Fruit fly (Drosophila melanogaster) whole organism, embryonic: Measurements from ENCODE around the gene beta4GalNAcTB.

Experiments used
- Bdp1 ChIP-seq: fragments of 200-800 bp; sonication (Bioruptor generic); optimal IDR thresholded peaks from 3 replicates; lab custom pipeline; 2016; ENCODE audit warnings: missing biosample characterization, missing genetic modification characterization
- Blimp-1 ChIP-seq: fragments of 200-800 bp; sonication (Bioruptor generic); optimal IDR thresholded peaks from 3 replicates; lab custom pipeline; 2018; ENCODE audit warnings: missing biosample characterization, missing genetic modification characterization, mild to moderate bottlenecking, moderate library complexity, missing genetic modification reagents
- CG10654 ChIP-seq: fragments of 200-800 bp; sonication (Bioruptor generic); optimal IDR thresholded peaks from 2 replicates; lab custom pipeline; 2016; ENCODE audit warnings: missing biosample characterization, missing genetic modification characterization
- CG11085 ChIP-seq: fragments of 200-800 bp; sonication (Bioruptor generic); IDR thresholded peaks from 2 replicates; pipeline ENCODE4 v1.3.6; 2022; ENCODE audit warnings: missing biosample characterization, missing genetic modification characterization
- CG11398 ChIP-seq: fragments of 200-800 bp; sonication (Bioruptor generic); optimal IDR thresholded peaks from 2 replicates; lab custom pipeline; 2016; ENCODE audit warnings: missing biosample characterization, missing genetic modification characterization
- CG11504 ChIP-seq: fragments of 200-800 bp; sonication (Bioruptor generic); optimal IDR thresholded peaks from 3 replicates; lab custom pipeline; 2019; ENCODE audit warnings: missing biosample characterization, mild to moderate bottlenecking, missing genetic modification characterization, moderate library complexity
- CG12391 ChIP-seq: fragments of 200-800 bp; sonication (Bioruptor generic); optimal IDR thresholded peaks from 3 replicates; lab custom pipeline; 2018; ENCODE audit warnings: missing biosample characterization, mild to moderate bottlenecking, missing genetic modification characterization, moderate library complexity
- CG12744 ChIP-seq: fragments of 200-800 bp; sonication (Bioruptor generic); optimal IDR thresholded peaks from 2 replicates; lab custom pipeline; 2016; ENCODE audit warnings: missing biosample characterization, missing genetic modification characterization
- CG15269 ChIP-seq: fragments of 200-800 bp; sonication (Bioruptor generic); optimal IDR thresholded peaks from 2 replicates; lab custom pipeline; 2018; ENCODE audit warnings: missing biosample characterization, mild to moderate bottlenecking, missing genetic modification characterization, moderate library complexity
- CG15601 ChIP-seq: fragments of 200-800 bp; sonication (Bioruptor generic); optimal IDR thresholded peaks from 3 replicates; lab custom pipeline; 2019; ENCODE audit warnings: missing biosample characterization, mild to moderate bottlenecking, missing genetic modification characterization, moderate library complexity
- CG15696 ChIP-seq: fragments of 200-800 bp; sonication (Bioruptor generic); optimal IDR thresholded peaks from 2 replicates; lab custom pipeline; 2019; ENCODE audit warnings: missing biosample characterization, mild to moderate bottlenecking, missing genetic modification characterization, moderate library complexity
- CG17802 ChIP-seq: fragments of 200-800 bp; sonication (Bioruptor generic); optimal IDR thresholded peaks from 2 replicates; lab custom pipeline; 2018; ENCODE audit warnings: missing biosample characterization, mild to moderate bottlenecking, missing genetic modification characterization, moderate library complexity
- CG17912 ChIP-seq: fragments of 200-800 bp; sonication (Bioruptor generic); optimal IDR thresholded peaks from 2 replicates; lab custom pipeline; 2018; ENCODE audit warnings: missing biosample characterization, mild to moderate bottlenecking, missing genetic modification characterization
- CG18764 ChIP-seq: fragments of 200-800 bp; sonication (Bioruptor generic); optimal IDR thresholded peaks from 3 replicates; lab custom pipeline; 2016; ENCODE audit warnings: missing biosample characterization, missing genetic modification characterization
- CG33213 ChIP-seq: fragments of 200-800 bp; sonication (Bioruptor generic); optimal IDR thresholded peaks from 3 replicates; lab custom pipeline; 2016; ENCODE audit warnings: missing biosample characterization, missing genetic modification characterization
- CG4328 ChIP-seq: fragments of 200-800 bp; sonication (Bioruptor generic); optimal IDR thresholded peaks from 3 replicates; lab custom pipeline; 2017; ENCODE audit warnings: missing biosample characterization, missing genetic modification reagents, missing genetic modification characterization
- CG4820 ChIP-seq: fragments of 200-800 bp; sonication (Bioruptor generic); optimal IDR thresholded peaks from 3 replicates; lab custom pipeline; 2016; ENCODE audit warnings: missing biosample characterization, missing genetic modification characterization
- CG7357 ChIP-seq: fragments of 200-800 bp; sonication (Bioruptor generic); IDR thresholded peaks from 3 replicates; pipeline ENCODE4 v1.3.6; 2022; ENCODE audit warnings: missing biosample characterization, missing genetic modification characterization
- CG7556 ChIP-seq: fragments of 200-800 bp; sonication (Bioruptor generic); optimal IDR thresholded peaks from 2 replicates; lab custom pipeline; 2017; ENCODE audit warnings: missing biosample characterization, mild to moderate bottlenecking, missing genetic modification characterization
- CG9932 ChIP-seq: fragments of 200-800 bp; sonication (Bioruptor generic); IDR thresholded peaks from 2 replicates; pipeline ENCODE4 v1.3.6; 2022; ENCODE audit warnings: missing biosample characterization, missing genetic modification characterization
- Dbx ChIP-seq: fragments of 200-800 bp; sonication (Bioruptor generic); IDR thresholded peaks from 3 replicates; pipeline ENCODE4 v1.3.6; 2022; ENCODE audit warnings: missing biosample characterization, missing genetic modification characterization
- ERR ChIP-seq: fragments of 200-800 bp; sonication (Bioruptor generic); optimal IDR thresholded peaks from 2 replicates; lab custom pipeline; 2016; ENCODE audit warnings: missing biosample characterization, missing genetic modification characterization
- Elba2 ChIP-seq: fragments of 200-800 bp; sonication (Bioruptor generic); optimal IDR thresholded peaks from 3 replicates; lab custom pipeline; 2016; ENCODE audit warnings: missing biosample characterization, missing genetic modification characterization
- Ets65A ChIP-seq: fragments of 200-800 bp; sonication (Bioruptor generic); peaks from one replicate; lab custom pipeline; 2016; ENCODE audit warnings: missing biosample characterization, missing genetic modification characterization
- Fer1 ChIP-seq: fragments of 200-800 bp; sonication (Bioruptor generic); optimal IDR thresholded peaks from 2 replicates; lab custom pipeline; 2017; ENCODE audit warnings: missing biosample characterization, mild to moderate bottlenecking, missing genetic modification characterization
- Hand ChIP-seq: fragments of 200-800 bp; sonication (Bioruptor generic); optimal IDR thresholded peaks from 2 replicates; lab custom pipeline; 2017; ENCODE audit warnings: mild to moderate bottlenecking, missing biosample characterization, missing genetic modification reagents, missing genetic modification characterization
- HmgZ ChIP-seq: fragments of 200-800 bp; sonication (Bioruptor generic); optimal IDR thresholded peaks from 2 replicates; lab custom pipeline; 2018; ENCODE audit warnings: missing biosample characterization, mild to moderate bottlenecking, missing genetic modification characterization
- Lpt ChIP-seq: fragments of >200 bp; optimal IDR thresholded peaks from 2 replicates; lab custom pipeline; 2018; ENCODE audit warnings: missing biosample characterization, missing genetic modification characterization
- Rx ChIP-seq: fragments of 200-800 bp; sonication (Bioruptor generic); IDR thresholded peaks from 2 replicates; pipeline ENCODE4 v1.3.6; 2022; ENCODE audit warnings: missing biosample characterization, missing genetic modification characterization
- Scr ChIP-seq: fragments of 200-800 bp; sonication (Bioruptor generic); IDR thresholded peaks from 2 replicates; pipeline ENCODE4 v1.3.6; 2022; ENCODE audit warnings: missing biosample characterization, missing genetic modification characterization; ENCODE audit not compliant: partially characterized antibody
- Sin3A ChIP-seq: fragments of >200 bp; optimal IDR thresholded peaks from 2 replicates; lab custom pipeline; 2018
- Six4 ChIP-seq: fragments of 200-800 bp; sonication (Bioruptor generic); optimal IDR thresholded peaks from 2 replicates; lab custom pipeline; 2016; ENCODE audit warnings: missing biosample characterization, missing genetic modification characterization
- Sry-β ChIP-seq: fragments of 200-800 bp; sonication (Bioruptor generic); optimal IDR thresholded peaks from 2 replicates; lab custom pipeline; 2018; ENCODE audit warnings: missing biosample characterization, mild to moderate bottlenecking, missing genetic modification characterization, moderate library complexity
- Usf ChIP-seq: fragments of 200-800 bp; sonication (Bioruptor generic); optimal IDR thresholded peaks from 2 replicates; lab custom pipeline; 2017; ENCODE audit warnings: missing genotype, missing biosample characterization, missing genetic modification characterization
- Xbp1 ChIP-seq: fragments of 200-800 bp; sonication (Bioruptor generic); optimal IDR thresholded peaks from 3 replicates; lab custom pipeline; 2016; ENCODE audit warnings: missing biosample characterization, mild to moderate bottlenecking, missing genetic modification characterization
- abd-A ChIP-seq: fragments of 200-800 bp; sonication (Bioruptor generic); optimal IDR thresholded peaks from 3 replicates; lab custom pipeline; 2019; ENCODE audit warnings: missing biosample characterization, mild to moderate bottlenecking, missing genetic modification characterization, moderate library complexity
- ato ChIP-seq: fragments of 200-800 bp; sonication (Bioruptor generic); IDR thresholded peaks from 2 replicates; pipeline ENCODE4 v1.3.6; 2022; ENCODE audit warnings: missing biosample characterization, missing genetic modification characterization; ENCODE audit not compliant: partially characterized antibody
- crp ChIP-seq, 2 experiments: fragments of 200-800 bp; sonication (Bioruptor generic); optimal IDR thresholded peaks; 2 replicates in 1 of 2; 3 replicates in 1 of 2; lab custom pipeline; 2017; ENCODE audit warnings: missing biosample characterization in 2 of 2, missing genetic modification characterization in 2 of 2, mild to moderate bottlenecking in 1 of 2, moderate library complexity in 1 of 2
- dmrt11E ChIP-seq: fragments of 200-800 bp; sonication (Bioruptor generic); optimal IDR thresholded peaks from 3 replicates; lab custom pipeline; 2018; ENCODE audit warnings: missing biosample characterization, mild to moderate bottlenecking, missing genetic modification characterization, moderate library complexity
- hth ChIP-seq: fragments of >200 bp; optimal IDR thresholded peaks from 2 replicates; lab custom pipeline; 2017; ENCODE audit warnings: inconsistent platforms
- insv ChIP-seq, 2 experiments: fragments of 200-800 bp; sonication (Bioruptor generic); optimal IDR thresholded peaks; 3 replicates each; lab custom pipeline; 2016 to 2018; ENCODE audit warnings: missing biosample characterization in 2 of 2, missing genetic modification characterization in 2 of 2
- knrl ChIP-seq: fragments of 200-800 bp; sonication (Bioruptor generic); IDR thresholded peaks from 3 replicates; pipeline ENCODE4 v1.3.6; 2022; ENCODE audit warnings: missing biosample characterization, missing genetic modification characterization; ENCODE audit not compliant: partially characterized antibody
- odd ChIP-seq: fragments of 200-800 bp; sonication (Bioruptor generic); optimal IDR thresholded peaks from 2 replicates; lab custom pipeline; 2017; ENCODE audit warnings: missing biosample characterization, mild to moderate bottlenecking, missing genetic modification characterization
- ro ChIP-seq: fragments of 200-800 bp; sonication (Bioruptor generic); IDR thresholded peaks from 2 replicates; pipeline ENCODE4 v1.3.6; 2022; ENCODE audit warnings: missing biosample characterization, missing genetic modification characterization
- sc ChIP-seq, 3 experiments: fragments of >200 bp in 2 of 3; fragments of 200-800 bp in 1 of 3; sonication (Bioruptor generic) in 1 of 3; optimal IDR thresholded peaks; 2 replicates in 2 of 3; 3 replicates in 1 of 3; lab custom pipeline; 2017; ENCODE audit warnings: mild to moderate bottlenecking in 1 of 3, missing biosample characterization in 1 of 3, missing genetic modification characterization in 1 of 3, missing genetic modification reagents in 1 of 3
- stc ChIP-seq: fragments of 200-800 bp; sonication (Bioruptor generic); IDR thresholded peaks from 2 replicates; pipeline ENCODE4 v1.3.6; 2022; ENCODE audit warnings: missing biosample characterization, missing genetic modification characterization
- z ChIP-seq: fragments of 200-800 bp; sonication (Bioruptor generic); IDR thresholded peaks from 3 replicates; pipeline ENCODE4 v1.3.6; 2022; ENCODE audit warnings: missing biosample characterization, missing genetic modification characterization
- zen ChIP-seq: fragments of 200-800 bp; sonication (Bioruptor generic); optimal IDR thresholded peaks from 3 replicates; lab custom pipeline; 2018; ENCODE audit warnings: missing biosample characterization, mild to moderate bottlenecking, missing genetic modification characterization, moderate library complexity
- zfh2 ChIP-seq: fragments of 200-800 bp; sonication (Bioruptor generic); optimal IDR thresholded peaks from 2 replicates; lab custom pipeline; 2016; ENCODE audit warnings: missing biosample characterization, missing genetic modification characterization

The beta4GalNAcTB gene

dm6 chr3R:29063207-29063920, 29.6 kb upstream of the beta4GalNAcTB start (continued):
- TF ChIP-seq insv (GFP tag; optimal IDR thresholded peaks at IDR 0.05; lab: Kevin White, UChicago) (peak in 1 of 2 experiments; percentile 37), CG12744 (GFP tag; lab: Kevin White, UChicago) (peak; percentile 2), Six4 (GFP tag; lab: Kevin White, UChicago) (peak; percentile 39), abd-A (no peak), Blimp-1 (peak; percentile 69), zfh2 (GFP tag; lab: Kevin White, UChicago) (peak; percentile 30), stc (GFP tag; lab: Robert Waterston, UW) (no peak), crp (GFP tag; optimal IDR thresholded peaks at IDR 0.05; lab: Kevin White, UChicago) (peak in 1 of 2 experiments; percentile 22), CG11085 (GFP tag; lab: Robert Waterston, UW) (no peak), CG17912 (no peak), sc (optimal IDR thresholded peaks at IDR 0.05; lab: Kevin White, UChicago) (no peak), sc (GFP tag; optimal IDR thresholded peaks at IDR 0.05; lab: Kevin White, UChicago) (peak; percentile 63), Rx (GFP tag; lab: Robert Waterston, UW) (no peak), Bdp1 (GFP tag; lab: Kevin White, UChicago) (peak; percentile 26), ro (GFP tag; lab: Robert Waterston, UW) (no peak), CG9932 (GFP tag; lab: Robert Waterston, UW) (no peak), CG15601 (tag; lab: Kevin White, UChicago) (peak; percentile 61), Sry-β (GFP tag; lab: Kevin White, UChicago) (peak; percentile 41), HmgZ (peak; percentile 13), CG15696 (tag; lab: Kevin White, UChicago) (peak; percentile 77), Usf (GFP tag; lab: Kevin White, UChicago) (peak; percentile 31), Scr (GFP tag; lab: Robert Waterston, UW) (no peak), ERR (GFP tag; lab: Kevin White, UChicago) (peak; percentile 49), Fer1 (GFP tag; lab: Kevin White, UChicago) (peak; percentile 61), CG33213 (peak; percentile 35), zen (tag; lab: Kevin White, UChicago) (peak; percentile 38), z (GFP tag; lab: Robert Waterston, UW) (no peak), ato (GFP tag; lab: Robert Waterston, UW) (no peak), odd (GFP tag; lab: Kevin White, UChicago) (peak; percentile 64), CG11504 (peak; percentile 85), Lpt (GFP tag; lab: Kevin White, UChicago) (no peak), Sin3A (lab: Kevin White, UChicago) (peak; percentile 40), hth (no peak), Xbp1 (peak; percentile 50), CG18764 (GFP tag; lab: Kevin White, UChicago) (no peak), CG11398 (GFP tag; lab: Kevin White, UChicago) (peak; percentile 49), CG4328 (GFP tag; lab: Kevin White, UChicago) (peak; percentile 70), Dbx (GFP tag; lab: Robert Waterston, UW) (no peak), Elba2 (GFP tag; lab: Kevin White, UChicago) (no peak), CG7556 (GFP tag; lab: Kevin White, UChicago) (peak; percentile 84), dmrt11E (tag; lab: Kevin White, UChicago) (peak; percentile 64), CG10654 (peak; percentile 41), CG17802 (tag; lab: Kevin White, UChicago) (no peak), knrl (no peak), Hand (GFP tag; lab: Kevin White, UChicago) (peak; percentile 51), CG4820 (GFP tag; lab: Kevin White, UChicago) (peak; percentile 49), CG12391 (tag; lab: Kevin White, UChicago) (peak; percentile 86), CG7357 (GFP tag; lab: Robert Waterston, UW) (no peak; the same call in 2 of the 3 replicates), Ets65A (GFP tag; lab: Kevin White, UChicago) (peak; percentile 97), CG15269 (tag; lab: Kevin White, UChicago) (peak; percentile 87)
